Worm (Caenorhabditis elegans): Measurements from ENCODE around the gene R02F2.4.

R02F2.4 gene

ce11 chrIII:5449762-5450308 lies 34.3 kb upstream of the R02F2.4 start, which contains the start of gene F48E8.8:
Gene F48E8.8, minus strand, starts transcription at chrIII:5449812.
- TF ChIP-seq ceh-6 (GFP tag; optimal IDR thresholded peaks at IDR 0.05), result no peak
- TF ChIP-seq ceh-31 (tag; optimal IDR thresholded peaks at IDR 0.05), result peak; percentile 34
- TF ChIP-seq unc-42 (tag; optimal IDR thresholded peaks at IDR 0.05), result peak; percentile 39
- peak; percentile 73 for TF ChIP-seq ceh-48 (tag; optimal IDR thresholded peaks at IDR 0.05)
- TF ChIP-seq mec-3 (tag; optimal IDR thresholded peaks at IDR 0.05; ENCODE audit: borderline replicate concordance), result no peak
- TF ChIP-seq ceh-2 (tag; optimal IDR thresholded peaks at IDR 0.05), result peak; percentile 20
- TF ChIP-seq nfya-1 (tag; optimal IDR thresholded peaks at IDR 0.05), result peak; percentile 56
- TF ChIP-seq hlh-30 (tag; optimal IDR thresholded peaks at IDR 0.05; ENCODE audit: insufficient read depth), result peak; percentile 38
- TF ChIP-seq tbx-2 (tag; optimal IDR thresholded peaks at IDR 0.05), result peak; percentile 75
- TF ChIP-seq hlh-8 (tag; optimal IDR thresholded peaks at IDR 0.05), result peak; percentile 38
- TF ChIP-seq ceh-18 (tag; optimal IDR thresholded peaks at IDR 0.05), result no peak
- peak; percentile 9 for TF ChIP-seq unc-55 (GFP tag; optimal IDR thresholded peaks at IDR 0.05)

DNA sequence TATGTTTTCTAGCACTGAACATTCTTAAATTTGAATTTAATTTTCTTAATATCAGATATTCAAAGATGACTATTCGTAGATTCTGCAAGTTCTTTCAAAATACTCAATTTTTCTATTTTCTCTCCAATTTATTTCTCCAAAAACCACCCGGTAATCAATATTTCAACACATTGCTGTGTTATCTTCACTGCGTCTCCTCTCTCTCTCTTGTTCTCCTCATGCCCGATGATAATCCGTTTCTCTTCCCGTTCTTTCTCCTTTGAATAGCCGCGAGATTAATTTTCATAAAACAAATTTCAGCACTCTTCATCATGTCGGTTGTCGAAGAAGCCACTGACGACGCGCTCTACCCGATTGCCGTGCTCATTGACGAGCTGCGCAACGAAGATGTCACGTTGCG lies 33.7 kb upstream of the R02F2.4 start, which contains the start of gene paa-1:
paa-1 (plus strand) TSS at position 301 of the 400 bp plus-strand sequence.
- TF ChIP-seq fkh-10 (GFP tag; optimal IDR thresholded peaks at IDR 0.05) (no peak), eyg-1 (tag; optimal IDR thresholded peaks at IDR 0.05) (no peak), hlh-30 (tag; optimal IDR thresholded peaks at IDR 0.05; ENCODE audit: insufficient read depth) (no peak), fax-1 (tag; optimal IDR thresholded peaks at IDR 0.05) (no peak), hlh-6 (tag; optimal IDR thresholded peaks at IDR 0.05) (no peak), unc-55 (GFP tag; optimal IDR thresholded peaks at IDR 0.05) (no peak), sox-4 (tag; optimal IDR thresholded peaks at IDR 0.05) (no peak), madf-2 (tag; optimal IDR thresholded peaks at IDR 0.05) (no peak), ceh-19 (GFP tag; optimal IDR thresholded peaks at IDR 0.05) (no peak), pros-1 (tag; optimal IDR thresholded peaks at IDR 0.05) (no peak), pat-9 (tag; optimal IDR thresholded peaks at IDR 0.05) (no peak)

ce11 chrIII:5453290-5453689 lies 30.8 kb upstream of the R02F2.4 start, which contains the start of gene F48E8.4:
Gene F48E8.4, plus strand, starts transcription at chrIII:5453590.
- no peak for TF ChIP-seq nhr-232 (tag; optimal IDR thresholded peaks at IDR 0.05)
- TF ChIP-seq elt-2 (tag; optimal IDR thresholded peaks at IDR 0.05), result no peak
- TF ChIP-seq nfya-1 (tag; optimal IDR thresholded peaks at IDR 0.05), result no peak
- TF ChIP-seq fkh-6 (tag; optimal IDR thresholded peaks at IDR 0.05), result no peak
- TF ChIP-seq T23F11.4 (GFP tag; optimal IDR thresholded peaks at IDR 0.05), result no peak
- TF ChIP-seq unc-86 (tag; optimal IDR thresholded peaks at IDR 0.05), result no peak
- no peak for TF ChIP-seq ahr-1 (tag; optimal IDR thresholded peaks at IDR 0.05)
- no peak for TF ChIP-seq C08G9.2 (tag; optimal IDR thresholded peaks at IDR 0.05)
- TF ChIP-seq dmd-4 (tag; optimal IDR thresholded peaks at IDR 0.05; ENCODE audit: borderline replicate concordance), result no peak
- TF ChIP-seq npax-4 (tag; optimal IDR thresholded peaks at IDR 0.05), result no peak
- no peak for TF ChIP-seq C38D4.7 (GFP tag; optimal IDR thresholded peaks at IDR 0.05)
- no peak for TF ChIP-seq K02D7.2 (tag; optimal IDR thresholded peaks at IDR 0.05)
- TF ChIP-seq gmeb-2 (tag; optimal IDR thresholded peaks at IDR 0.05), result no peak

DNA sequence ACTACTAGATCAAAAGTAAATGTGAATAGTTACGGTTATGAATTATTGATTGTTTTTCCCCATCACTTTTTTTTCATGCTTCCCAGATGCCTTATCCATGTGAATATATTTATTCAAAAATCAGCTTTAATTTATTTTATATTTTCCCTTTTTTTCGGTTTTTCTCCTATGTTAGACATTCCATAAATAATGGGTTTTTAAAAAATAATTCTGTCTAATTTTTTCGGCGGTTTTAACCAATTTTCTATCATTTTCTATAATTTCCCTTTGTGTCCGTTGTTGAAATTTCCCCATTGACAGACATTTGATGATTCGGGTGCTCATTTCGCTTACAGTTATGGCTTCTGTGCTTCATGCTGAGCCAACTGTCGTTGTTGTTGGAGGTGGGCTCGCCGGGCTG lies 23.0 kb upstream of the R02F2.4 start, which contains the start of gene F48E8.3:
F48E8.3 (plus strand) TSS at position 301 of the 400 bp plus-strand sequence.
- no peak for TF ChIP-seq gmeb-2 (tag; optimal IDR thresholded peaks at IDR 0.05)
- TF ChIP-seq sox-4 (tag; optimal IDR thresholded peaks at IDR 0.05), result no peak
- TF ChIP-seq che-1 (tag; optimal IDR thresholded peaks at IDR 0.05), result no peak

DNA sequence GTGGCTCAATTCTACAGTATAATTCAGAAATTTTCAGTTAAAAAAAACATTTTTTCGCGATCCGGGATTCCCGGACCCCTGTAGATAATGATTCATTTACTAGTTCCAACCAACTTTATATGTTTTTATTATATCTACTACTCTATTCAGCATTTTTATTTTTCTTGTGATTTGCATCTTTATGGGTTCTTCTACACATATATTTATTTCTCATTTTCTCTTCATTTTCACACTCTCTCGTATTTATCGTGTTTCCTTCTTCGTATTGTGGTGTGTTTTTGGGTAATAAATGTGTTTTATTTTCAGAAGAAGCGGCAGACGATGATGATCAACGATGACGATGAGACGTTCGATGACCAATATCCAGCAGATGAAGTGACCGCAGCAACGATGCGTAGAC lies 20.0 kb upstream of the R02F2.4 start, which contains the start of gene F48E8.2:
F48E8.2 (plus strand) TSS at position 301 of the 400 bp plus-strand sequence.
- no peak for TF ChIP-seq pha-4 (tag; optimal IDR thresholded peaks at IDR 0.05)
- no peak for TF ChIP-seq ttx-3 (tag; optimal IDR thresholded peaks at IDR 0.05)
- TF ChIP-seq npax-4 (tag; optimal IDR thresholded peaks at IDR 0.05), result no peak
- TF ChIP-seq ceh-30 (tag; optimal IDR thresholded peaks at IDR 0.05), result no peak
- no peak for TF ChIP-seq ets-4 (tag; optimal IDR thresholded peaks at IDR 0.05)
- TF ChIP-seq sdc-2 (tag; optimal IDR thresholded peaks at IDR 0.05), result no peak
- TF ChIP-seq zip-5 (tag; optimal IDR thresholded peaks at IDR 0.05), result no peak
- TF ChIP-seq elt-4 (tag; optimal IDR thresholded peaks at IDR 0.05), result no peak
- no peak for TF ChIP-seq fax-1 (tag; optimal IDR thresholded peaks at IDR 0.05)
- no peak for TF ChIP-seq dve-1 (tag; optimal IDR thresholded peaks at IDR 0.05)
- TF ChIP-seq ceh-24 (tag; optimal IDR thresholded peaks at IDR 0.05), result no peak
- no peak for TF ChIP-seq lim-6 (tag; optimal IDR thresholded peaks at IDR 0.05)
- no peak for TF ChIP-seq K02D7.2 (tag; optimal IDR thresholded peaks at IDR 0.05)
- TF ChIP-seq hlh-30 (tag; optimal IDR thresholded peaks at IDR 0.05; ENCODE audit: insufficient read depth), result no peak
- no peak for TF ChIP-seq nfya-1 (tag; optimal IDR thresholded peaks at IDR 0.05)
- TF ChIP-seq lin-11 (tag; optimal IDR thresholded peaks at IDR 0.05), result no peak
- no peak for TF ChIP-seq ceh-9 (tag; optimal IDR thresholded peaks at IDR 0.05)
